Fruit fly (Drosophila melanogaster) whole organism, embryonic: ENCODE data around the gene CG43850.

Experiments
- Atf-2 ChIP-seq: fragments of 200-800 bp; sonication (Bioruptor generic); optimal IDR thresholded peaks from 2 replicates; lab custom pipeline; 2016; ENCODE audit warnings: missing biosample characterization, missing genetic modification characterization
- Blimp-1 ChIP-seq: fragments of 200-800 bp; sonication (Bioruptor generic); optimal IDR thresholded peaks from 3 replicates; lab custom pipeline; 2018; ENCODE audit warnings: missing biosample characterization, missing genetic modification characterization, mild to moderate bottlenecking, moderate library complexity, missing genetic modification reagents
- Bteb2 ChIP-seq: fragments of 200-800 bp; sonication (Bioruptor generic); optimal IDR thresholded peaks from 2 replicates; lab custom pipeline; 2016; ENCODE audit warnings: missing biosample characterization, missing genetic modification characterization
- C15 ChIP-seq: fragments of 200-800 bp; sonication (Bioruptor generic); IDR thresholded peaks from 3 replicates; pipeline ENCODE4 v1.3.6; 2022; ENCODE audit warnings: missing biosample characterization, missing genetic modification characterization
- CG10543 ChIP-seq: fragments of 200-800 bp; sonication (Bioruptor generic); optimal IDR thresholded peaks from 3 replicates; lab custom pipeline; 2017; ENCODE audit warnings: missing biosample characterization, mild to moderate bottlenecking, missing genetic modification characterization, moderate library complexity
- CG14050 ChIP-seq: fragments of 200-800 bp; sonication (Bioruptor generic); IDR thresholded peaks from 3 replicates; pipeline ENCODE4 v1.3.6; 2022; ENCODE audit warnings: missing biosample characterization, missing genetic modification characterization
- CG16779 ChIP-seq: fragments of 200-800 bp; sonication (Bioruptor generic); IDR thresholded peaks from 2 replicates; pipeline ENCODE4 v1.3.6; 2022; ENCODE audit warnings: missing biosample characterization, missing genetic modification characterization
- CG2889 ChIP-seq: fragments of 200-800 bp; sonication (Bioruptor generic); IDR thresholded peaks from 3 replicates; pipeline ENCODE4 v1.3.6; 2022; ENCODE audit warnings: missing biosample characterization, missing genetic modification characterization
- CG4328 ChIP-seq: fragments of 200-800 bp; sonication (Bioruptor generic); optimal IDR thresholded peaks from 3 replicates; lab custom pipeline; 2017; ENCODE audit warnings: missing biosample characterization, missing genetic modification reagents, missing genetic modification characterization
- CG4424 ChIP-seq: fragments of 200-800 bp; sonication (Bioruptor generic); optimal IDR thresholded peaks from 3 replicates; lab custom pipeline; 2016; ENCODE audit warnings: missing biosample characterization, missing genetic modification characterization
- CG6254 ChIP-seq: fragments of 200-800 bp; sonication (Bioruptor generic); optimal IDR thresholded peaks from 3 replicates; lab custom pipeline; 2017; ENCODE audit warnings: mild to moderate bottlenecking, missing biosample characterization, missing genetic modification reagents, missing genetic modification characterization
- CG6791 ChIP-seq: fragments of 200-800 bp; sonication (Bioruptor generic); IDR thresholded peaks from 3 replicates; pipeline ENCODE4 v1.3.6; 2022; ENCODE audit warnings: missing biosample characterization, missing genetic modification characterization; ENCODE audit not compliant: partially characterized antibody
- CG7357 ChIP-seq: fragments of 200-800 bp; sonication (Bioruptor generic); IDR thresholded peaks from 3 replicates; pipeline ENCODE4 v1.3.6; 2022; ENCODE audit warnings: missing biosample characterization, missing genetic modification characterization
- CG7556 ChIP-seq: fragments of 200-800 bp; sonication (Bioruptor generic); optimal IDR thresholded peaks from 2 replicates; lab custom pipeline; 2017; ENCODE audit warnings: missing biosample characterization, mild to moderate bottlenecking, missing genetic modification characterization
- CG7963 ChIP-seq: fragments of 200-800 bp; sonication (Bioruptor generic); IDR thresholded peaks from 3 replicates; pipeline ENCODE4 v1.3.6; 2022; ENCODE audit warnings: missing biosample characterization, missing genetic modification characterization; ENCODE audit not compliant: partially characterized antibody
- CG8388 ChIP-seq: fragments of 200-800 bp; sonication (Bioruptor generic); optimal IDR thresholded peaks from 2 replicates; lab custom pipeline; 2019; ENCODE audit warnings: missing biosample characterization, mild to moderate bottlenecking, missing genetic modification characterization, moderate library complexity
- CG8924 ChIP-seq: fragments of 200-800 bp; optimal IDR thresholded peaks from 3 replicates; lab custom pipeline; 2019; ENCODE audit warnings: missing biosample characterization, mild to moderate bottlenecking, missing genetic modification characterization, moderate library complexity
- CG9215 ChIP-seq: fragments of 200-800 bp; sonication (Bioruptor generic); IDR thresholded peaks from 2 replicates; pipeline ENCODE4 v1.3.6; 2022; ENCODE audit warnings: missing biosample characterization, missing genetic modification characterization
- CkIIα-i1 ChIP-seq: fragments of 200-800 bp; sonication (Bioruptor generic); IDR thresholded peaks from 2 replicates; pipeline ENCODE4 v1.3.6; 2022; ENCODE audit warnings: missing biosample characterization, missing genetic modification characterization
- Dek ChIP-seq: fragments of 200-800 bp; sonication (Bioruptor generic); optimal IDR thresholded peaks from 3 replicates; lab custom pipeline; 2019; ENCODE audit warnings: missing biosample characterization, mild to moderate bottlenecking, missing genetic modification characterization, moderate library complexity
- E2f1 ChIP-seq: fragments of 200-800 bp; sonication (Bioruptor generic); IDR thresholded peaks from 2 replicates; pipeline ENCODE4 v1.3.6; 2022; ENCODE audit warnings: missing biosample characterization, missing genetic modification characterization
- Fer1 ChIP-seq: fragments of 200-800 bp; sonication (Bioruptor generic); optimal IDR thresholded peaks from 2 replicates; lab custom pipeline; 2017; ENCODE audit warnings: missing biosample characterization, mild to moderate bottlenecking, missing genetic modification characterization
- H15 ChIP-seq: fragments of 200-800 bp; sonication (Bioruptor generic); IDR thresholded peaks from 3 replicates; pipeline ENCODE4 v1.3.6; 2022; ENCODE audit warnings: missing biosample characterization, missing genetic modification characterization
- Hand ChIP-seq: fragments of 200-800 bp; sonication (Bioruptor generic); optimal IDR thresholded peaks from 2 replicates; lab custom pipeline; 2017; ENCODE audit warnings: mild to moderate bottlenecking, missing biosample characterization, missing genetic modification reagents, missing genetic modification characterization
- Hr39 ChIP-seq: fragments of >200 bp; optimal IDR thresholded peaks from 2 replicates; lab custom pipeline; 2017
- Hr78 ChIP-seq, 2 experiments: fragments of 200-800 bp in 1 of 2; fragments of >200 bp in 1 of 2; sonication (Bioruptor generic) in 1 of 2; optimal IDR thresholded peaks; 2 replicates each; lab custom pipeline; 2017 to 2019; ENCODE audit warnings: missing biosample characterization in 2 of 2, missing genetic modification characterization in 2 of 2, mild to moderate bottlenecking in 1 of 2, moderate library complexity in 1 of 2
- Mrtf ChIP-seq: fragments of 200-800 bp; sonication (Bioruptor generic); IDR thresholded peaks from 3 replicates; pipeline ENCODE4 v1.3.6; 2022; ENCODE audit warnings: missing biosample characterization, missing genetic modification characterization
- Ptx1 ChIP-seq: fragments of 200-800 bp; sonication (Bioruptor generic); IDR thresholded peaks from 2 replicates; pipeline ENCODE4 v1.3.6; 2022; ENCODE audit warnings: missing biosample characterization, missing genetic modification characterization
- Sox100B ChIP-seq: fragments of 200-800 bp; sonication (Bioruptor generic); optimal IDR thresholded peaks from 3 replicates; lab custom pipeline; 2018; ENCODE audit warnings: missing biosample characterization, mild to moderate bottlenecking, missing genetic modification characterization
- Sox102F ChIP-seq: fragments of 200-800 bp; sonication (Bioruptor generic); optimal IDR thresholded peaks from 2 replicates; lab custom pipeline; 2018; ENCODE audit warnings: missing biosample characterization, mild to moderate bottlenecking, missing genetic modification characterization, moderate library complexity
- Sry-β ChIP-seq: fragments of 200-800 bp; sonication (Bioruptor generic); optimal IDR thresholded peaks from 2 replicates; lab custom pipeline; 2018; ENCODE audit warnings: missing biosample characterization, mild to moderate bottlenecking, missing genetic modification characterization, moderate library complexity
- YL-1 ChIP-seq: fragments of 200-800 bp; sonication (Bioruptor generic); optimal IDR thresholded peaks from 3 replicates; lab custom pipeline; 2017; ENCODE audit warnings: missing biosample characterization, mild to moderate bottlenecking, missing genetic modification characterization
- ac ChIP-seq: fragments of 200-800 bp; sonication (Bioruptor generic); optimal IDR thresholded peaks from 3 replicates; lab custom pipeline; 2017; ENCODE audit warnings: missing biosample characterization, mild to moderate bottlenecking, missing genetic modification characterization
- amos ChIP-seq: fragments of 200-800 bp; sonication (Bioruptor generic); IDR thresholded peaks from 2 replicates; pipeline ENCODE4 v1.3.6; 2022; ENCODE audit warnings: missing biosample characterization, missing genetic modification characterization; ENCODE audit not compliant: partially characterized antibody
- crol ChIP-seq: fragments of 200-800 bp; sonication (Bioruptor generic); IDR thresholded peaks from 2 replicates; pipeline ENCODE4 v1.3.6; 2022; ENCODE audit warnings: missing biosample characterization, missing genetic modification characterization
- disco-r ChIP-seq: fragments of 200-800 bp; sonication (Bioruptor generic); optimal IDR thresholded peaks from 2 replicates; lab custom pipeline; 2016; ENCODE audit warnings: missing biosample characterization, missing genetic modification characterization
- dpn ChIP-seq, 2 experiments: fragments of 200-800 bp; sonication (Bioruptor generic); optimal IDR thresholded peaks; 3 replicates each; lab custom pipeline; 2016; ENCODE audit warnings: missing biosample characterization in 2 of 2, missing genetic modification characterization in 2 of 2
- hkb ChIP-seq, 2 experiments: fragments of 200-800 bp in 1 of 2; fragments of >200 bp in 1 of 2; sonication (Bioruptor generic) in 1 of 2; IDR thresholded peaks in 1 of 2; optimal IDR thresholded peaks in 1 of 2; 2 replicates each; pipeline versions ENCODE4 v1.3.6 to Lab custom; 2017 to 2022; ENCODE audit warnings: missing biosample characterization in 1 of 2, missing genetic modification characterization in 1 of 2
- inv ChIP-seq: fragments of 200-800 bp; sonication (Bioruptor generic); IDR thresholded peaks from 2 replicates; pipeline ENCODE4 v1.3.6; 2022; ENCODE audit warnings: missing biosample characterization, missing genetic modification characterization; ENCODE audit not compliant: partially characterized antibody
- klu ChIP-seq: fragments of 200-800 bp; sonication (Bioruptor generic); IDR thresholded peaks from 2 replicates; pipeline ENCODE4 v1.3.6; 2022; ENCODE audit warnings: missing biosample characterization, missing genetic modification characterization
- lbe ChIP-seq: fragments of 200-800 bp; sonication (Bioruptor generic); optimal IDR thresholded peaks from 2 replicates; lab custom pipeline; 2016; ENCODE audit warnings: missing biosample characterization, mild to moderate bottlenecking, missing genetic modification characterization
- lilli ChIP-seq: fragments of 200-800 bp; sonication (Bioruptor generic); optimal IDR thresholded peaks from 3 replicates; lab custom pipeline; 2016; ENCODE audit warnings: missing biosample characterization, missing genetic modification characterization
- odd ChIP-seq: fragments of 200-800 bp; sonication (Bioruptor generic); optimal IDR thresholded peaks from 2 replicates; lab custom pipeline; 2017; ENCODE audit warnings: missing biosample characterization, mild to moderate bottlenecking, missing genetic modification characterization
- prd ChIP-seq, 3 experiments: fragments of >200 bp in 2 of 3; fragments of 200-800 bp in 1 of 3; sonication (Bioruptor generic) in 1 of 3; optimal IDR thresholded peaks in 2 of 3; IDR thresholded peaks in 1 of 3; 2 replicates in 2 of 3; 3 replicates in 1 of 3; pipeline versions ENCODE4 v1.3.6 to Lab custom; 2017 to 2022; ENCODE audit warnings: missing biosample characterization in 1 of 3, missing genetic modification characterization in 1 of 3
- slbo ChIP-seq: fragments of 200-800 bp; sonication (Bioruptor generic); IDR thresholded peaks from 2 replicates; pipeline ENCODE4 v1.3.6; 2022; ENCODE audit warnings: missing biosample characterization, missing genetic modification characterization
- wor ChIP-seq: fragments of 200-800 bp; sonication (Bioruptor generic); IDR thresholded peaks from 2 replicates; pipeline ENCODE4 v1.3.6; 2022; ENCODE audit warnings: missing biosample characterization, missing genetic modification characterization
- zfh1 ChIP-seq: fragments of 200-800 bp; sonication (Bioruptor generic); IDR thresholded peaks from 3 replicates; pipeline ENCODE4 v1.3.6; 2022; ENCODE audit warnings: missing biosample characterization, missing genetic modification characterization

The CG43850 gene

dm6 chr2L:13414525-13415481, at the start of gene CG43850, which contains the start of the genes CG16956 and CG42784:
TSS of gene CG43850 (plus strand) at chr2L:13415431.
TSS of gene CG16956 (minus strand) at chr2L:13414575.
TSS of gene CG42784 (plus strand) at chr2L:13415431.
- TF ChIP-seq wor (GFP tag; lab: Robert Waterston, UW) (no peak), inv (GFP tag; lab: Robert Waterston, UW) (no peak), zfh1 (GFP tag; lab: Robert Waterston, UW) (no peak), CG14050 (GFP tag; lab: Robert Waterston, UW) (0 out of 3 replicates have a peak, but pooled peaks have one; percentile 31), odd (peak; percentile 83), Ptx1 (GFP tag; lab: Robert Waterston, UW) (no peak), CG6791 (GFP tag; lab: Robert Waterston, UW) (no peak), CG7556 (GFP tag; lab: Kevin White, UChicago) (peak; percentile 48), CG9215 (GFP tag; lab: Robert Waterston, UW) (no peak; the same call in 1 of the 2 replicates), klu (GFP tag; lab: Robert Waterston, UW) (no peak), crol (peak; percentile 25; the same call in 1 of the 2 replicates), CG7963 (GFP tag; lab: Robert Waterston, UW) (no peak), disco-r (GFP tag; lab: Kevin White, UChicago) (peak; percentile 5), prd (optimal IDR thresholded peaks at IDR 0.05; lab: Kevin White, UChicago) (no peak), prd (GFP tag; IDR thresholded peaks at IDR 0.05; lab: Robert Waterston, UW) (no peak), YL-1 (peak; percentile 55), E2f1 (GFP tag; lab: Robert Waterston, UW) (no peak), Atf-2 (GFP tag; lab: Kevin White, UChicago) (no peak), Fer1 (GFP tag; lab: Kevin White, UChicago) (peak; percentile 92), lbe (GFP tag; lab: Kevin White, UChicago) (no peak), CG8388 (GFP tag; lab: Kevin White, UChicago) (peak; percentile 13), Mrtf (GFP tag; lab: Robert Waterston, UW) (no peak), Blimp-1 (GFP tag; lab: Kevin White, UChicago) (no peak), CG16779 (no peak), lilli (GFP tag; lab: Kevin White, UChicago) (no peak), CG10543 (GFP tag; lab: Kevin White, UChicago) (peak; percentile 83), CG4424 (no peak), Hr78 (GFP tag; optimal IDR thresholded peaks at IDR 0.05; lab: Kevin White, UChicago) (no peak), CkIIα-i1 (GFP tag; lab: Robert Waterston, UW) (no peak), Hr39 (lab: Kevin White, UChicago) (no peak), C15 (GFP tag; lab: Robert Waterston, UW) (no peak), CG8924 (tag; lab: Kevin White, UChicago) (no peak), CG7357 (GFP tag; lab: Robert Waterston, UW) (no peak), Bteb2 (GFP tag; lab: Kevin White, UChicago) (no peak), Sry-β (GFP tag; lab: Kevin White, UChicago) (no peak), CG6254 (no peak), dpn (GFP tag; optimal IDR thresholded peaks at IDR 0.05; lab: Kevin White, UChicago) (peak in 1 of 2 experiments; percentile 1), amos (GFP tag; lab: Robert Waterston, UW) (no peak; the same call in 1 of the 2 replicates), slbo (GFP tag; lab: Robert Waterston, UW) (no peak), ac (no peak), hkb (optimal IDR thresholded peaks at IDR 0.05; lab: Kevin White, UChicago) (no peak), hkb (GFP tag; IDR thresholded peaks at IDR 0.05; lab: Robert Waterston, UW) (no peak; the same call in 1 of the 2 replicates), H15 (GFP tag; lab: Robert Waterston, UW) (no peak), Dek (tag; lab: Kevin White, UChicago) (peak; percentile 42), Sox100B (peak; percentile 54), CG2889 (GFP tag; lab: Robert Waterston, UW) (no peak), Hand (GFP tag; lab: Kevin White, UChicago) (peak; percentile 88), Sox102F (GFP tag; lab: Kevin White, UChicago) (peak; percentile 18), CG4328 (GFP tag; lab: Kevin White, UChicago) (peak; percentile 63)
